Fruit fly (Drosophila melanogaster): Measurements from ENCODE around the gene CG11741.

DNA sequence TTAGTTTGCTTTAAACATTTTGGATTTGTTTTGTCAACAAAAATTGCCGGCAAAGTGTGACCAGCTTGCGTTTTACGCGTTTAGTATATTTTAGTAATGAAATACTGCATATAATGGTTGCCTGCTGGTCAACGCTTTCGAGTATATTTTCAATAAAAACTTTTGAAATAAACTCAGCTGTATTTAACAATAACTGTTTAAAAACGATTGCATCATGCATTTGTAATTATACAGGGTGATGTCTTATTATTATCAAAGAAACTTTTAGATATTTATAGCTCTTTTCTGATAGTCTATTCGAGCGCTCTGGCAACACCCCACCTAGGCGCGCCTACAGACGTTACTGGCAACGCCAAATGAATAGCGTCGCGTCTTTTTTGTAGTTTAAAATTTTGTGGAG is 35.1 kb upstream of the CG11741 start, which contains the start of gene Cenp-C:
- TF ChIP-seq usp (GFP tag; optimal IDR thresholded peaks at IDR 0.05), result no peak
- TF ChIP-seq CG8478 (optimal IDR thresholded peaks at IDR 0.05), result no peak
- no peak for TF ChIP-seq Dll (optimal IDR thresholded peaks at IDR 0.05)
- TF ChIP-seq psq (optimal IDR thresholded peaks at IDR 0.05), result no peak
- no peak for TF ChIP-seq pan (optimal IDR thresholded peaks at IDR 0.05)
